Fruit fly (Drosophila melanogaster): Measurements from ENCODE around the gene CG32022.
A peak's percentile ranks its signal among the peaks of the same experiment; 100 is the strongest.

Gene CG32022

DNA sequence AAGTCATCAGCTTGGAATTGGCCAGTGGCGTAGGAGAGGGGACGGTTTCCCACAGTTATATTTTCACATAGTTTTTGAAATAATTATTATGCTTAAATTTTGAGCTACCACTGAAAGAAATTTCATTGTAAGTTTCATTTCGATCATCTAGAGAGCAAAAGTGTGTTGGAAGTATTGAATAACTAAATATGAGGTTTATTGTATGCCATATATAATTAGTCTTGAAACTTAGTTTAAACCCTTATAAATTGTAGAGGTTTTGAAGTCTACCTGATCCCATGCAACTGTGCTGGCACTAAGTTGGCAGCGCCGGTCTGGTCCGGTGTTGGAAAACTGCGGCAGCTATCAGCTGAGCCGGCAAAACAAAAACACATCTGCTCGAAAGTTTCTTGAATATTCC is at the start of gene CG32022, which contains the start of gene CG6511:
Gene CG32022, minus strand, starts transcription at position 128 of the 400 bp plus-strand sequence.
Gene CG6511, plus strand, starts transcription at position 180 of the 400 bp plus-strand sequence.
- TF ChIP-seq noc (tag; optimal IDR thresholded peaks at IDR 0.05) = peak; percentile 98

DNA sequence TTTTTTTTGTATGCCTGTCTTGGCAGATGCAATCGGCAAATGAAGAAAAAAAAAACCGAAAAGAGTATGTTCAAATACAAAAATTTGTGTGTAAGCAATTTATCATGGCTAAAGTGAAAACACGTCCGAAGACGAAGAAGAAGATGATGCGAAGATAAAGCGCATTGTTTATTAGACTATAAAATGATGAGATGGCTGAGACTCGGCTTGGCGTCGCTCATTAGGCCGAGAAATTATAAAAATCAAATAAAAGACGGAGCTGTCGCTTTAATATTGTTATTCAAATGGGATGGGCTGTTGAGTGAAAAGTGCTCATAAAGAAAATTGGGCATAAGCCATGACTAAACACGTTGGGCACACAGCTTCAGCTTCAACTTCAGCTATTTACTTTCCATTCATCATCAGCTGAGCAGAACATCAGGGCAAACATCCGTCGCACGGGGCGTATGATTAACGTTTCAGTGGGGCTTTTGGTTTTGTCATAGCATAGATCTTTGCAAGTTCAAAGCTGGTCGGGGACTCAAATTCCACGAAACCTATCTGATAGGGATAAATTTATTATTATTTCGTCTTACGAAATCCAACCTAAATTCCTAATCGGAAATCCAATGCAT is 49.7 kb upstream of the CG32022 start:
- no peak for TF ChIP-seq noc (tag; optimal IDR thresholded peaks at IDR 0.05)

DNA sequence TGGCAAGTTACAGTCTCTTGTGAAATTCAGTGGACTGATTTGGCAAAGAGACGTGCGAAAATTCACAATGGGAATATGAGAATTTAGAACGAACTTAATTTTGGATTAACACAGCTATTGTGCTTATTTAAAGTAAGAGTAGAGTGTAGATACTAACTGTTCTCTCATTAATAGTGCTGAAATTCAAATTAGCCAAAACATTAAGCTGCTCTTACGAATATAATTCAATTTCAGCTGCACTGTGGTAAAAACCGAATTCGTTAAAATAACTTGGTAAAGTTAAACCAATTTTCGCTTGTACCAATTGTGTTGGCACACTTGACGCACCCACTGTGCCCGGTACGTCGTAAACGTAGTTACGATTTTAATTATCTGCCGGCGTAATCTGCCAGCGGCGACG is 46.8 kb upstream of the CG32022 start:
- peak; percentile 75 for TF ChIP-seq noc (tag; optimal IDR thresholded peaks at IDR 0.05)

DNA sequence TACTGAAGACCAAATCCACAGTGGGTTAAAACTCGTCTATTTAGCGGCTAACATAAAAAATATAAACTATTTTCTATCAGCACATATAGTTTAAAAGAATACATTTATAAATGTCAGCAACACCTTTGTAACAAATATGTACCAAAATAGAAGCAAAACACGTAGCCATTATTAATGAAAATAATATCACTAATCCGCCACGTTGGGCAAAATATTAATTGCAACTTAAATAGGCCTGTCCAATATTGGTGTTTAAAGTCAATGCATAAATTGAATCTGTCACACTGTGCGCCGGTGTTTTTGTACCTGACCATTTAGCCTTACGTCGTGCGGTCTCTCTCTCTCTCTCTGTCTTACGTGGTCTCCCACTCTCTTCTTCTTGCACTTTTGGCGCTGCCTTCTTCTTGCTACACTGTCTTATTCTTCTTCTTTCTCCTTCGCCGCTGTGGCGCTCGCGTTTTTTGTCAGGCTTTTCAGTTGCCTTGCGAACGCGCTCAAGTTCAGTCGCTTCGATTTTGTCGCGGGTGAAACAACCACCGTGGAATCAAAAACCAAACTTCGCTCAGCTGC is 45.0 kb upstream of the CG32022 start:
- TF ChIP-seq noc (tag; optimal IDR thresholded peaks at IDR 0.05) = peak; percentile 98

DNA sequence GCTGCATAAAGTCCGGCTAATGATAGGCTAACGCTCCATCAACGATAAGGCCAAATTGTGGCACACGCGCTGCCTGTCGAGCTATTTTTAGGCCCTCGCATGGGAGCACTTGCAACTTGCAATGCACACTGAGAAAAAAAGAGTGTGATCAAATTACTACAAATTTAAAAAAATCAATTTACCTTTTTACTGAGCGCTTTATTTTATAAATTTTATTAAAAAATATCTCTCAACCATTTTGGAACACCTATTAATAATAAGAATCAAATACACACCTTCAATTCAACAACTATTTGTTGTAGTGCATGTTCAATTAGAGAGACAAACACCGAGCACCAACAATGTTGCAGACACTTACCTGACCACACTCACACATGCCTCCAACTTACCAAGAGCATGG is 44.4 kb upstream of the CG32022 start:
- TF ChIP-seq noc (tag; optimal IDR thresholded peaks at IDR 0.05) = no peak

DNA sequence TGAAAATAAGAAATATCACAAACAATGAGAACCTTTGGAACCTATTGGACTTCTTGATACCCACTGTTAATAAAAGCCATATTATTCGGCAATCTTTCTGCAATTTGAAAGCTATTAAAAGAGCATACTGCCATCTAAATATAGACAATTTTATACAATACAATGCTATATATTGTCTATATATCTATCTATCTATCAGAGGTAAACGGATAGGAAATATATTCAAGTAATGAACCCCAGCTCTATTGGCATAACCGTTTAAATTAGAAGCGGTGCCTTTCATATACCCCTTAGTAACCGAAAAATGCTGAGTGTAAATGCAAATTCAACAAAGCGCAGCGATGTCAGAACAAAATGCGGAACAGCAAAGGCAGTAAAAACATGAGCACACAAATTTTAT is 42.7 kb upstream of the CG32022 start:
- no peak for TF ChIP-seq noc (tag; optimal IDR thresholded peaks at IDR 0.05)

DNA sequence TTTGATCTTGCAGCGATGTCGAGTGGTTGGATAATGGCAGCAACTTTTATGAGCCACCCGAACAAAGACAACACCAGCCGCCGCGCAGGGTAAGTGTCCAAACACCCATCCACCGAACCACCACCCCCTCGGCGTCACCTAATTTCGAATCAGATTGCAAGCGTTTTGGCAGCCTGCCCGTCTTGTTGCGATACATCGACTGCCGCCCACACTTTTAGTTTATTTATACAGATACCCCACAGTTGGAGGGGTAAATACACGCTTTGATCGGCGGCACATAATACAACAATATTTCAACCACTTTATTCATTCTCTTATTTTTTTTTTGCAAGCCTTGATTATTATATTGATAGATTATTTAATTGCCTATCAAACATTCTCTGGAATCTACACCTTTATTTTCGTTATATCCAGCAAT is 42.0 kb upstream of the CG32022 start:
- peak; percentile 55 for TF ChIP-seq noc (tag; optimal IDR thresholded peaks at IDR 0.05)

DNA sequence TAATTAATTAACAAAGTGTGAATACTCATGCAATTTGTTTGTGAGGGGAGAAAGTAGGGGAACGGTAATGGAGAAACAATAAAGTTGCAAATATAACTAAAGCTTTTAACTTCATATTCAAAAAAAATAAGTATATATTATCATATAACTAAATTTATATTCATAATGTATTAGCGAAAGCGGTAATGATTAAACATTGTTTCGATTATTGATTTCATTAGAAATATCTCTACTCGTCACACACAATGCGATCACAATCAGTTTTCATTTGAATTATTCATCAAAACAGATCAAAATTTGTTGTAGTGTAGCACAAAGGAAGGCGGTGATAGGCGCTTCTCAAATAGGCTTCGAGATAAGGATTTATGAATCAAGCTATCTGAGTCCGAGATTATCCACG is 34.6 kb upstream of the CG32022 start, which contains the start of gene CG6576:
Gene CG6576, plus strand, starts transcription at position 301 of the 400 bp plus-strand sequence.
- no peak for TF ChIP-seq noc (tag; optimal IDR thresholded peaks at IDR 0.05)

DNA sequence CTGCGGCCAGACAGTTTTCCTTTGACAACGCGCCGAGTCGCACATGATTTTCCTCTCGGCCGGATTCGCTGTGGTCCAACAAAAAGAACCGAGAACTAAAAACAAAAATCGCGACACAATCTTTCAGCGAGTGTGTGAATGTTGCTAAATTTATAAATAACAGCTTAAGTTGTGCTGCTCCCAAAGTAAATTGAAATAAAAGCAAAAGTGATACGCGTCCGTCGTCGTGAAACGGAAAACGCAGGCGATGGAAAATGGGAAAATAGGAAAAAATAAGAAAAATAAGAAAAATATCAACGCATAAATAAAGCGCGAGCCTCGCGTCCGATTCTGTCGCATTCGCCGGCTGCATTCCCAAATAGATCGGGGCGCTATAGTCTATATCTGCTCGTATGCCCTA is 32.5 kb upstream of the CG32022 start, which contains the start of gene Fhos:
Gene Fhos, plus strand, starts transcription at position 28 of the 400 bp plus-strand sequence.
- TF ChIP-seq noc (tag; optimal IDR thresholded peaks at IDR 0.05) = no peak

DNA sequence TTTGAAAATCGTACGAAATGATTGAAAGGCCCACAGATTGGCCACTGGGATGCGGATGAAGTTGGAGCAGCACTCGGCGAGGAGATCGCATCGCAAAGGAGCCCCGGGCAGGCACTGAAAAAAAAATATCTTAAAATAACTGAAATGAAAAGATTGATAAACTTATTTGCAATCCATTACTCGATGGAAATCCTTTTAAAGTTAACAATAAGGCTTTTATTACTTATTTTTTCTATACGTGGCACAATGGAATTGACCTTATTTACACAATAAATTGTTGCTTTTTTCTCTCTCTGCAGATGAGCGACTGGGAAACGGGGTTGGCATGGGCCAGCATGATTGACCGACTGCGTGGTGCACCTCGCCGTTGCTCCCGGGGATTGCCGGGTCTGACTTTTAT is 30.2 kb upstream of the CG32022 start:
- TF ChIP-seq noc (tag; optimal IDR thresholded peaks at IDR 0.05) = no peak

DNA sequence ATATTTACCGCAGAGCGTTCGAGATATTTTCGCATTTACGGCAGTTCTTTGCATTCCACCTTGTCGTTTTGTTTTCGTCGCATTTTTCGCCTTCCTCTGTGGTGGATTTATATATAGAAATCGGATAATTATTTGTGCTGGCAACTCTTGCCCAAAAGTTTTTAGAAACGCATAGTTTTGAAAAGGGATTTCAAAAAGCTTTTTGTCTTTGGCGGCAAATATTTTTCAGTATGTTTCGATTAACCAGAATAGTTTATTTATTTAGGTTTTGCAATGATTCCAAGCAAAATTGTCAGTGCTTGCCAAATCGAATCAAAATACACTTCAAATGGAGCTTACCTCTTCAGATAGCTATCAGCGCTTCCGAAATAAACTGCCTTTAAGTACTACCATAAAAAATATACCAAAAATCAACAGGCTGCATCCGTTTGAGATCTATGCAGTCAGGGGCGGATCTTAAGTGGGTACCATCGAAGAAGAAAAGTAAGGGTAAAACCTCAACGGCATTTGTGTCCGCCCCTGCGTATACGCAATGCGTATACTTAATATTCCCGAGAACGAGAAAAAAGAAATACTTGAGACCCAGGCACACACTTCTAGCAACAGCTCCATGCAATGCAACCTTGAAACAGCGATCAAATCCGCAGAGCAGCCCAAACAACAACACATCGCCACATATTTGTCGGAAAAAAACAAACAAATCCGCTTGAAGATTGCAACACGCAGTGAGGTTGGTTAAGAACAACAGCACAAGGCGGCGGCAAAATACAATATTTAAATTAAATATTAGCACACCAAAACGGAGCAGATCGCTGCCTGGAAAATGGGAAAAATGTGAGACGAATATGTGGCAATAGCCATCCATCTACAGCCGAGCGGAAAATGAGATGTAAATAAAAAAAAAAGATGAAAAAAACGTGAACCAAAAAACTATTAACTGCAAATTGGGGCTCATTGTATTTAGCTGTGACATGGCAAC is 28.9 kb upstream of the CG32022 start, which contains the start of gene CG13306:
Gene CG13306, minus strand, starts transcription at position 51 of the 979 bp plus-strand sequence.
- TF ChIP-seq noc (tag; optimal IDR thresholded peaks at IDR 0.05) = no peak

DNA sequence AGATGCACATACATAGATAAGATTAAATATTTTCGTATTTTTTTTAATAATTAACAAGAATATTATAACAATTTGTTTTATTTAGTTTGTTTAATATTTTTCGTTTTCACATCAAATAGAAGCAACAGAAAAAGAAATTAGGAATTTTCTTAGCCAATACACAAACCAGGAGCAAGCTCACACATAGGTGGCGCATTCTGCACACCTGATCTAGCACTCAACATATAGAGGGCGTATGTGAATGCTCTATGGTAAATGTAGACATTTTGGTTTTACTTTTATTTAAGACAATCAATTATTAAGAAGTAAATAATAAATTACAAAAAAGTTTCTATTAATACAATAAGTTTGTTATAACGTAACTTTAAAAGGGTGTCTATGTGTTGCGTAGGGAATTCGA is 27.8 kb upstream of the CG32022 start:
- no peak for TF ChIP-seq noc (tag; optimal IDR thresholded peaks at IDR 0.05)

DNA sequence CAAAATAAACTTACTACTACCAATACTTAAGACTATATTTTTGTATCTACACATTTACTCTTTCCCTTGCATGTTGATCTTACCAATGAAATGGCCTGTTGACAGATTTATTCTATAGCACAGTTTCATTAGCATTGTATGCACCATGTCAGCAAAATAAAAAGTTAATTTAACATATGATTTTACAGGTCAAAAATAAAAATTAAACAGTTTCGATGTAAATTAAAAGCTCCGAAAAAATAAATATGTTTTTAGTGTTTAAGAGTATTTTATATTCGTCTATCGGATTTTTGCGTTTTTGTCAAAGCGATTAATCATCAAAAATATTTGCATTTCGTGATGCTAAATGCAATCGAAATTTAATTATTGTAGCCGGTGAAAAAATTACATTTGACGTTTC is 27.3 kb upstream of the CG32022 start:
- no peak for TF ChIP-seq noc (tag; optimal IDR thresholded peaks at IDR 0.05)

DNA sequence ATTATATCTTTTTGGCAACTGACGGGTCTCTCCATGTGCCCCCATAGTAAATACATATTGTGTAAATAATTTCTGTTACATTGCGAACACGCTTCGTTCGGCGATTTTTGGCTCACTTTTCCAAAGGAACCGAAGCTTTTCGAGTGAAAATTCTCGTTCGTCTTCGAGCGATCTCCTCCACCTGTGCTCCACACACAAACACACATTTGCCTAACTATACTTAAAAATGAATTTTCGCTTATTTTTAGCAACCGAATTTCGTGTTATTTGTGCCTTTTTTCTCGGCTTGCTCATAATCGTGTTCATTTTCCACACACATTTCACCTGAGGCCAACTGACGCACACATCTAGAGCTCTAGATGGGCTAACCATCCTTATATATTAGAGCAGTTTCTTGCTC is 25.4 kb upstream of the CG32022 start:
- no peak for TF ChIP-seq noc (tag; optimal IDR thresholded peaks at IDR 0.05)

DNA sequence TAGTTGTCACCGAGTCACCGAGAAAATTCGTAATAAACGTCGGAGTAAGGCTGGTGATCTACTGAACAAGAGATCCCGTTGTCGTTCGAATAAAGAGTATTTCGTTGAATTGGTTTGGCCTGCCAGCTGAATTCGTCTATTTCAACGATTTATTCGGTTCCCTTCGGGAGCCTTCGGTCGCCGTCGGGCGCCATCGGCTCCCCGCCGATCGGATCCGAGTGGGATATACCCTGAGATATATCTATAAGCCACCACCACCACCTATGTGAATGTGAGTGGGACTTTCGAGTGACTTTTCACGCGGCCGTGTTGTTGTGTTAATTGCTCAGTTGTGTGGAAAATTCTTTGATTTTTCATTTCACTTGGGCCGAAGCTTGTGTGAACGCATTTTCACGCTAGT is 24.1 kb upstream of the CG32022 start, which contains the start of gene Prm:
Gene Prm, minus strand, starts transcription at position 101 of the 400 bp plus-strand sequence.
- no peak for TF ChIP-seq noc (tag; optimal IDR thresholded peaks at IDR 0.05)

DNA sequence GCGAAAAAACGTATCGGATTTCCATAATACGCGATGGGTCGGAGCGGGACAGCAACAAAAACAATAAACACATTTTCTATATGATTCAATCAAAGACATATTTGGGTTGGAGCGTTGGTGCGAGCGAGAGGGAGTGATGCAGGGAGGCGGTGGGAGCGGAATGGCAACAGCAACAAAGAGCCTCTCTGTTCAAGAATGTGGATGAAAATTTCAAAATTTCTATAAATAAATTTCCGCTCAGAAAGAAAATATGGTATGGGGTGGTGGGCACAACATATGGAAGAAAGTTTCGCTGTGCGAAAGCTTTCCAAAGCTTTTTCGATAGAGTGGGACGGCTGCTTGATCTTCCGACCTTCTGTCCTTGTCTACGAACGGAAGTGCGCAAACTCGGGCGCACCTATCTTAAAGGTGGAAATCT is 20.0 kb upstream of the CG32022 start:
- TF ChIP-seq noc (tag; optimal IDR thresholded peaks at IDR 0.05) = no peak

Data from whole organism, larva.